Worm (Caenorhabditis elegans): ENCODE results near the gene F28H6.4.

The F28H6.4 gene

DNA sequence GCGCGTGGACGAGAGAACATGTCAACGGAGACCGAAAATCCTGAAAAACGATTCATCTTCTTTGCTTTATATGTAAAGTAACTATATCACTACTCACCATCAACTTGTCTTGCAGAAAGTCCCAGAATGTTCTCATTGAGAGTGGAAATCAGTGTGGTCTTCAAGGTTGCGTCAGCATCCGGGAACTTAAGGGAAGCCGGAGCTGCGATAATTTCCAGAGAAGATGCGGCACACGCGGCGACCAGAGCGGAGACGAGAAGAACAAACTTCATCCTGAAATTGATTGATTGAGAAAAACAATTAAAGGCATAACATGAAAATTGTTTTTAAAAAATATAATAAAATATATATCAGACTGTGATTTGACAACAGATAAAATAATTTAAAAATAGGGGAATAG is 36.6 kb downstream of the F28H6.4 start, which contains the start of gene vha-20:
TSS of gene vha-20 (minus strand) at position 273 of the 400 bp plus-strand sequence.
- TF ChIP-seq mab-9 (GFP tag; IDR thresholded peaks at IDR 0.05) (no peak), nhr-90 (tag; optimal IDR thresholded peaks at IDR 0.05; ENCODE audit: poor library complexity) (peak; percentile 5), nhr-71 (tag; optimal IDR thresholded peaks at IDR 0.05) (peak; percentile 8), lin-14 (GFP tag; optimal IDR thresholded peaks at IDR 0.05) (no peak)

- TF ChIP-seq efl-1 (optimal IDR thresholded peaks at IDR 0.05) (no peak), efl-1 (GFP tag; optimal IDR thresholded peaks at IDR 0.05 in 1 of 2) (peak in 1 of 2 experiments; percentile 84), nhr-11 (tag; optimal IDR thresholded peaks at IDR 0.05) (no peak)
Measured at ce11 chrX:14165156-14165555, 37.5 kb downstream of the F28H6.4 start.

- TF ChIP-seq ama-1 (optimal IDR thresholded peaks at IDR 0.05) (no peak), lin-14 (GFP tag; optimal IDR thresholded peaks at IDR 0.05) (peak; percentile 98), nhr-77 (tag; optimal IDR thresholded peaks at IDR 0.05) (peak; percentile 94), mdl-1 (tag; optimal IDR thresholded peaks at IDR 0.05) (peak; percentile 5 to 95), mef-2 (tag; optimal IDR thresholded peaks at IDR 0.05) (no peak), efl-3 (GFP tag; optimal IDR thresholded peaks at IDR 0.05) (no peak), aly-2 (tag; optimal IDR thresholded peaks at IDR 0.05) (no peak), sptf-1 (tag; optimal IDR thresholded peaks at IDR 0.05) (no peak), zag-1 (tag; optimal IDR thresholded peaks at IDR 0.05) (no peak), nhr-76 (tag; optimal IDR thresholded peaks at IDR 0.05) (no peak), nhr-11 (tag; optimal IDR thresholded peaks at IDR 0.05) (peak; percentile 51), ztf-4 (tag; optimal IDR thresholded peaks at IDR 0.05) (peak; percentile 81), lir-3 (tag; optimal IDR thresholded peaks at IDR 0.05; ENCODE audit: poor library complexity) (peak; percentile 67), nhr-19 (GFP tag; conservative IDR thresholded peaks at IDR 0.05) (peak; percentile 91), ztf-11 (tag; optimal IDR thresholded peaks at IDR 0.05) (peak in 1 of 2 experiments; percentile 58), nhr-28 (tag; optimal IDR thresholded peaks at IDR 0.05) (no peak), snu-23 (GFP tag; optimal IDR thresholded peaks at IDR 0.05) (peak; percentile 98), unc-130 (tag; optimal IDR thresholded peaks at IDR 0.05) (peak; percentile 66), ceh-88 (GFP tag; IDR thresholded peaks at IDR 0.05) (peak; percentile 44; the same call in 1 of the 2 replicates), grh-1 (GFP tag; IDR thresholded peaks at IDR 0.05) (peak; percentile 92), nhr-12 (tag; optimal IDR thresholded peaks at IDR 0.05) (no peak), fkh-10 (GFP tag; optimal IDR thresholded peaks at IDR 0.05) (peak; percentile 67), Y116A8C.19 (tag; optimal IDR thresholded peaks at IDR 0.05; ENCODE audit: borderline replicate concordance) (no peak), elt-2 (tag; optimal IDR thresholded peaks at IDR 0.05) (peak; percentile 83), tlp-1 (tag; optimal IDR thresholded peaks at IDR 0.05) (no peak), nhr-47 (tag; optimal IDR thresholded peaks at IDR 0.05) (peak; percentile 88), lin-15B (tag; optimal IDR thresholded peaks at IDR 0.05) (peak; percentile 86), pag-3 (tag; optimal IDR thresholded peaks at IDR 0.05; ENCODE audit: borderline replicate concordance, insufficient read depth) (peak; percentile 68), unc-98 (GFP tag; IDR thresholded peaks at IDR 0.05) (no peak), fkh-8 (tag; optimal IDR thresholded peaks at IDR 0.05) (peak; percentile 86), C34B4.2 (tag; optimal IDR thresholded peaks at IDR 0.05) (no peak), isw-1 (GFP tag; IDR thresholded peaks at IDR 0.05) (peak; percentile 74), skn-1 (tag; optimal IDR thresholded peaks at IDR 0.05) (peak; percentile 82), F16B12.6 (tag; optimal IDR thresholded peaks at IDR 0.05) (peak; percentile 56), pqm-1 (tag; optimal IDR thresholded peaks at IDR 0.05) (no peak), hlh-4 (tag; optimal IDR thresholded peaks at IDR 0.05) (no peak), nhr-85 (tag) (peak; percentile 94), xbp-1 (tag; optimal IDR thresholded peaks at IDR 0.05) (peak; percentile 86), C16A3.4 (tag; optimal IDR thresholded peaks at IDR 0.05) (peak; percentile 93), ceh-8 (GFP tag; optimal IDR thresholded peaks at IDR 0.05) (peak; percentile 57), hlh-17 (GFP tag; optimal IDR thresholded peaks at IDR 0.05; ENCODE audit: borderline replicate concordance) (no peak), alr-1 (tag; optimal IDR thresholded peaks at IDR 0.05; ENCODE audit: borderline replicate concordance) (no peak), lsy-2 (tag; optimal IDR thresholded peaks at IDR 0.05) (peak; percentile 79 to 89), irx-1 (tag; optimal IDR thresholded peaks at IDR 0.05) (peak; percentile 75)
Measured at ce11 chrX:14169569-14170031, 41.9 kb downstream of the F28H6.4 start, which contains the start of gene sym-4. TSS of gene sym-4 (minus strand) at chrX:14169619.
